Fruit fly (Drosophila melanogaster) whole organism, embryonic: ENCODE data around the gene vih.

Source experiments
- Adf1 ChIP-seq: fragments of 200-800 bp; sonication (Bioruptor generic); IDR thresholded peaks from 2 replicates; pipeline ENCODE4 v1.3.6; 2022; ENCODE audit warnings: missing biosample characterization, missing genetic modification characterization
- Aef1 ChIP-seq: fragments of 200-800 bp; sonication (Bioruptor generic); IDR thresholded peaks from 3 replicates; pipeline ENCODE4 v1.3.6; 2022; ENCODE audit warnings: missing biosample characterization, missing genetic modification characterization
- Asciz ChIP-seq: fragments of 200-800 bp; sonication (Bioruptor generic); optimal IDR thresholded peaks from 2 replicates; lab custom pipeline; 2017; ENCODE audit warnings: missing biosample characterization, mild to moderate bottlenecking, missing genetic modification characterization, missing genetic modification reagents
- Atf3 ChIP-seq: fragments of 200-800 bp; sonication (Bioruptor generic); optimal IDR thresholded peaks from 3 replicates; lab custom pipeline; 2016; ENCODE audit warnings: missing biosample characterization, missing genetic modification characterization
- BEAF-32 ChIP-seq: fragments of 200-800 bp; sonication (Bioruptor generic); optimal IDR thresholded peaks from 3 replicates; lab custom pipeline; 2017; ENCODE audit warnings: missing biosample characterization, missing genetic modification characterization, mild to moderate bottlenecking, moderate library complexity, missing genetic modification reagents
- CG10654 ChIP-seq: fragments of 200-800 bp; sonication (Bioruptor generic); optimal IDR thresholded peaks from 2 replicates; lab custom pipeline; 2016; ENCODE audit warnings: missing biosample characterization, missing genetic modification characterization
- CG11723 ChIP-seq: fragments of 200-800 bp; sonication (Bioruptor generic); optimal IDR thresholded peaks from 2 replicates; lab custom pipeline; 2017; ENCODE audit warnings: missing biosample characterization, mild to moderate bottlenecking, missing genetic modification characterization
- CG12299 ChIP-seq: fragments of 200-800 bp; sonication (Bioruptor generic); optimal IDR thresholded peaks from 2 replicates; lab custom pipeline; 2018; ENCODE audit warnings: missing biosample characterization, mild to moderate bottlenecking, missing genetic modification characterization
- CG12744 ChIP-seq: fragments of 200-800 bp; sonication (Bioruptor generic); optimal IDR thresholded peaks from 2 replicates; lab custom pipeline; 2016; ENCODE audit warnings: missing biosample characterization, missing genetic modification characterization
- CG1529 ChIP-seq: fragments of 200-800 bp; sonication (Bioruptor generic); optimal IDR thresholded peaks from 3 replicates; lab custom pipeline; 2018; ENCODE audit warnings: missing biosample characterization, missing genetic modification characterization
- CG15514 ChIP-seq: fragments of 200-800 bp; sonication (Bioruptor generic); optimal IDR thresholded peaks from 3 replicates; lab custom pipeline; 2017; ENCODE audit warnings: missing biosample characterization, missing genetic modification characterization, mild to moderate bottlenecking, moderate library complexity, missing genetic modification reagents
- CG15601 ChIP-seq: fragments of 200-800 bp; sonication (Bioruptor generic); optimal IDR thresholded peaks from 3 replicates; lab custom pipeline; 2019; ENCODE audit warnings: missing biosample characterization, mild to moderate bottlenecking, missing genetic modification characterization, moderate library complexity
- CG17568 ChIP-seq: fragments of 200-800 bp; sonication (Bioruptor generic); optimal IDR thresholded peaks from 2 replicates; lab custom pipeline; 2018; ENCODE audit warnings: missing biosample characterization, mild to moderate bottlenecking, missing genetic modification characterization, moderate library complexity
- CG17612 ChIP-seq: fragments of 200-800 bp; sonication (Bioruptor generic); IDR thresholded peaks from 2 replicates; pipeline ENCODE4 v1.3.6; 2022; ENCODE audit warnings: missing biosample characterization, missing genetic modification characterization
- CG2129 ChIP-seq: fragments of 200-800 bp; sonication (Bioruptor generic); IDR thresholded peaks from 2 replicates; pipeline ENCODE4 v1.3.6; 2022; ENCODE audit warnings: missing biosample characterization, missing genetic modification characterization; ENCODE audit not compliant: partially characterized antibody
- CG3995 ChIP-seq: fragments of 200-800 bp; sonication (Bioruptor generic); optimal IDR thresholded peaks from 3 replicates; lab custom pipeline; 2016; ENCODE audit warnings: missing biosample characterization, missing genetic modification characterization
- CG4360 ChIP-seq: fragments of 200-800 bp; sonication (Bioruptor generic); IDR thresholded peaks from 2 replicates; pipeline ENCODE4 v1.3.6; 2022; ENCODE audit warnings: missing biosample characterization, missing genetic modification characterization
- CG6791 ChIP-seq: fragments of 200-800 bp; sonication (Bioruptor generic); IDR thresholded peaks from 3 replicates; pipeline ENCODE4 v1.3.6; 2022; ENCODE audit warnings: missing biosample characterization, missing genetic modification characterization; ENCODE audit not compliant: partially characterized antibody
- CG8478 ChIP-seq: fragments of >200 bp; optimal IDR thresholded peaks from 2 replicates; lab custom pipeline; 2018
- CrebB ChIP-seq: fragments of 200-800 bp; sonication (Bioruptor generic); optimal IDR thresholded peaks from 3 replicates; lab custom pipeline; 2018; ENCODE audit warnings: missing biosample characterization, mild to moderate bottlenecking, missing genetic modification characterization
- D ChIP-seq, 2 experiments: fragments of 200-800 bp in 1 of 2; fragments of >200 bp in 1 of 2; sonication (Bioruptor generic) in 1 of 2; optimal IDR thresholded peaks; 2 replicates in 1 of 2; 3 replicates in 1 of 2; lab custom pipeline; 2017; ENCODE audit warnings: mild to moderate bottlenecking in 1 of 2, missing biosample characterization in 1 of 2, missing genetic modification characterization in 1 of 2, missing genetic modification reagents in 1 of 2
- Dip3 ChIP-seq: fragments of 200-800 bp; sonication (Bioruptor generic); optimal IDR thresholded peaks from 3 replicates; lab custom pipeline; 2016; ENCODE audit warnings: missing biosample characterization, missing genetic modification characterization
- E2f2 ChIP-seq: fragments of 200-800 bp; sonication (Bioruptor generic); IDR thresholded peaks from 2 replicates; pipeline ENCODE4 v1.3.6; 2022; ENCODE audit warnings: missing biosample characterization, missing genetic modification characterization
- HLH4C ChIP-seq: fragments of 200-800 bp; sonication (Bioruptor generic); IDR thresholded peaks from 3 replicates; pipeline ENCODE4 v1.3.6; 2022; ENCODE audit warnings: missing biosample characterization, missing genetic modification characterization; ENCODE audit not compliant: partially characterized antibody
- Max ChIP-seq: fragments of 200-800 bp; sonication (Bioruptor generic); optimal IDR thresholded peaks from 2 replicates; lab custom pipeline; 2016; ENCODE audit warnings: missing biosample characterization, mild to moderate bottlenecking, missing genetic modification characterization
- NFAT ChIP-seq: fragments of 200-800 bp; sonication (Bioruptor generic); IDR thresholded peaks from 2 replicates; pipeline ENCODE4 v1.3.6; 2022; ENCODE audit warnings: missing biosample characterization, missing genetic modification characterization
- Nf-YA ChIP-seq: fragments of 200-800 bp; sonication (Bioruptor generic); IDR thresholded peaks from 2 replicates; pipeline ENCODE4 v1.3.6; 2022; ENCODE audit warnings: missing biosample characterization, missing genetic modification characterization
- Opbp ChIP-seq: fragments of 200-800 bp; sonication (Bioruptor generic); IDR thresholded peaks from 3 replicates; pipeline ENCODE4 v1.3.6; 2022; ENCODE audit warnings: missing biosample characterization, missing genetic modification characterization; ENCODE audit not compliant: partially characterized antibody
- Sin3A ChIP-seq: fragments of >200 bp; optimal IDR thresholded peaks from 2 replicates; lab custom pipeline; 2018
- Sry-δ ChIP-seq: fragments of 200-800 bp; sonication (Bioruptor generic); optimal IDR thresholded peaks from 2 replicates; lab custom pipeline; 2016; ENCODE audit warnings: missing biosample characterization, missing genetic modification characterization
- Stat92E ChIP-seq, 3 experiments: fragments of >200 bp in 2 of 3; fragments of 200-800 bp in 1 of 3; sonication (Bioruptor generic) in 1 of 3; optimal IDR thresholded peaks; 2 replicates each; lab custom pipeline; 2017 to 2019; ENCODE audit warnings: missing biosample characterization in 3 of 3, missing genetic modification characterization in 3 of 3, mild to moderate bottlenecking in 1 of 3, moderate library complexity in 1 of 3
- Usf ChIP-seq: fragments of 200-800 bp; sonication (Bioruptor generic); optimal IDR thresholded peaks from 2 replicates; lab custom pipeline; 2017; ENCODE audit warnings: missing genotype, missing biosample characterization, missing genetic modification characterization
- Xbp1 ChIP-seq: fragments of 200-800 bp; sonication (Bioruptor generic); optimal IDR thresholded peaks from 3 replicates; lab custom pipeline; 2016; ENCODE audit warnings: missing biosample characterization, mild to moderate bottlenecking, missing genetic modification characterization
- YL-1 ChIP-seq: fragments of 200-800 bp; sonication (Bioruptor generic); optimal IDR thresholded peaks from 3 replicates; lab custom pipeline; 2017; ENCODE audit warnings: missing biosample characterization, mild to moderate bottlenecking, missing genetic modification characterization
- ap ChIP-seq: fragments of 200-800 bp; sonication (Bioruptor generic); IDR thresholded peaks from 2 replicates; pipeline ENCODE4 v1.3.6; 2022; ENCODE audit warnings: missing biosample characterization, missing genetic modification characterization
- bigmax ChIP-seq: fragments of 200-800 bp; sonication (Bioruptor generic); optimal IDR thresholded peaks from 2 replicates; lab custom pipeline; 2018; ENCODE audit warnings: missing biosample characterization, mild to moderate bottlenecking, missing genetic modification characterization
- danr ChIP-seq: fragments of 200-800 bp; sonication (Bioruptor generic); IDR thresholded peaks from 2 replicates; pipeline ENCODE4 v1.3.6; 2022; ENCODE audit warnings: missing biosample characterization, missing genetic modification characterization
- esg ChIP-seq: fragments of 200-800 bp; sonication (Bioruptor generic); conservative IDR thresholded peaks from 2 replicates; pipeline ENCODE4 v1.3.6; 2022; ENCODE audit warnings: missing biosample characterization, missing genetic modification characterization
- fd96Cb ChIP-seq: fragments of 200-800 bp; sonication (Bioruptor generic); optimal IDR thresholded peaks from 2 replicates; lab custom pipeline; 2018; ENCODE audit warnings: missing biosample characterization, mild to moderate bottlenecking, missing genetic modification characterization, moderate library complexity
- ham ChIP-seq: fragments of 200-800 bp; sonication (Bioruptor generic); IDR thresholded peaks from 2 replicates; pipeline ENCODE4 v1.3.6; 2022; ENCODE audit warnings: missing biosample characterization, missing genetic modification characterization
- jumu ChIP-seq: fragments of 200-800 bp; sonication (Bioruptor generic); optimal IDR thresholded peaks from 3 replicates; lab custom pipeline; 2016; ENCODE audit warnings: missing biosample characterization, missing genetic modification characterization
- klu ChIP-seq: fragments of 200-800 bp; sonication (Bioruptor generic); IDR thresholded peaks from 2 replicates; pipeline ENCODE4 v1.3.6; 2022; ENCODE audit warnings: missing biosample characterization, missing genetic modification characterization
- kni ChIP-seq: fragments of 200-800 bp; sonication (Bioruptor generic); optimal IDR thresholded peaks from 3 replicates; lab custom pipeline; 2017; ENCODE audit warnings: mild to moderate bottlenecking, missing biosample characterization, missing genetic modification reagents, missing genetic modification characterization
- nerfin-2 ChIP-seq: fragments of 200-800 bp; sonication (Bioruptor generic); IDR thresholded peaks from 2 replicates; pipeline ENCODE4 v1.3.6; 2022; ENCODE audit warnings: missing biosample characterization, missing genetic modification characterization; ENCODE audit not compliant: partially characterized antibody
- pan ChIP-seq, 4 experiments: fragments of >200 bp in 3 of 4; fragments of 200-800 bp in 1 of 4; sonication (Bioruptor generic) in 1 of 4; optimal IDR thresholded peaks in 3 of 4; IDR thresholded peaks in 1 of 4; 2 replicates each; pipeline versions ENCODE4 v1.3.6 to Lab custom; 2017 to 2022; ENCODE audit warnings: missing biosample characterization in 2 of 4, missing genetic modification characterization in 2 of 4, mixed read lengths in 1 of 4
- rib ChIP-seq: fragments of 200-800 bp; sonication (Bioruptor generic); IDR thresholded peaks from 2 replicates; pipeline ENCODE4 v1.3.6; 2022; ENCODE audit warnings: missing biosample characterization, missing genetic modification characterization
- shn ChIP-seq: fragments of 200-800 bp; sonication (Bioruptor generic); optimal IDR thresholded peaks from 3 replicates; lab custom pipeline; 2016; ENCODE audit warnings: missing biosample characterization, missing genetic modification characterization
- sqz ChIP-seq: fragments of 200-800 bp; sonication (Bioruptor generic); optimal IDR thresholded peaks from 3 replicates; lab custom pipeline; 2018; ENCODE audit warnings: missing biosample characterization, mild to moderate bottlenecking, missing genetic modification characterization
- tx ChIP-seq: fragments of 200-800 bp; sonication (Bioruptor generic); optimal IDR thresholded peaks from 2 replicates; lab custom pipeline; 2016; ENCODE audit warnings: missing biosample characterization, missing genetic modification characterization
- unpg ChIP-seq: fragments of 200-800 bp; sonication (Bioruptor generic); optimal IDR thresholded peaks from 3 replicates; lab custom pipeline; 2018; ENCODE audit warnings: missing biosample characterization, mild to moderate bottlenecking, missing genetic modification characterization, moderate library complexity

The vih gene

DNA sequence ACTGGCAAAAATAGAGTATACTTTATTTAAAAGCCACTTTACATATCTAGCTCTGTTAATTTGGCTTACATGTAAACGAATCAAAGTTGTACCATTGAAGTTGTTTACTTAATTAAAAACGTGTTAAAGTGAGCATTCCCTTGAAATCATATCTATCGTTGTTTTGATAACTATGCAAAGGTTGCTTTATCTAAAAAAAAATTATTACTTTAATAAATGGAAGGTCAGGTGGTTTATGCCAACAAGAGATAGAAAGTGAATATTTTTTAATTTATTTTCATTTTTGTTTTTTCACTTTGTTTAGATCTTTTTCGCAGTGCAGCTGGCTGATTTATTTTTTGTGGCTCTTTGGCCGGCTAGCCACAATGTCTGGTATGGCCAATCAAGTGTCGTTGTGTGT lies 21.2 kb upstream of the vih start (continued):
- TF ChIP-seq Adf1 (no peak), danr (no peak), CG2129 (GFP tag; lab: Robert Waterston, UW) (no peak), Usf (GFP tag; lab: Kevin White, UChicago) (no peak), Stat92E (GFP tag; optimal IDR thresholded peaks at IDR 0.05; lab: Kevin White, UChicago) (no peak), CG17568 (peak; percentile 33), Aef1 (peak; percentile 62), BEAF-32 (GFP tag; lab: Kevin White, UChicago) (no peak), D (optimal IDR thresholded peaks at IDR 0.05; lab: Kevin White, UChicago) (no peak), D (GFP tag; optimal IDR thresholded peaks at IDR 0.05; lab: Kevin White, UChicago) (peak; percentile 84), Xbp1 (GFP tag; lab: Kevin White, UChicago) (peak; percentile 82), CG10654 (peak; percentile 48), ham (GFP tag; lab: Robert Waterston, UW) (no peak), shn (GFP tag; lab: Kevin White, UChicago) (peak; percentile 42), CG1529 (GFP tag; lab: Kevin White, UChicago) (peak; percentile 71), Nf-YA (no peak), CG15601 (peak; percentile 49), CG4360 (GFP tag; lab: Robert Waterston, UW) (no peak), Dip3 (GFP tag; lab: Kevin White, UChicago) (peak; percentile 14), unpg (peak; percentile 69), CG11723 (GFP tag; lab: Kevin White, UChicago) (peak; percentile 47), ap (GFP tag; lab: Robert Waterston, UW) (no peak), Sry-δ (GFP tag; lab: Kevin White, UChicago) (peak; percentile 19), YL-1 (GFP tag; lab: Kevin White, UChicago) (peak; percentile 7), bigmax (GFP tag; lab: Kevin White, UChicago) (no peak), rib (GFP tag; lab: Robert Waterston, UW) (peak; percentile 9; the same call in 1 of the 2 replicates), pan (optimal IDR thresholded peaks at IDR 0.05; lab: Kevin White, UChicago) (no peak), pan (GFP tag; optimal IDR thresholded peaks at IDR 0.05 in 1 of 2, IDR thresholded peaks at IDR 0.05 in 1 of 2) (peak in 1 of 2 experiments; percentile 56), jumu (GFP tag; lab: Kevin White, UChicago) (peak; percentile 22), NFAT (GFP tag; lab: Robert Waterston, UW) (0 out of 2 replicates have a peak, but pooled peaks have one; percentile 2), CG12299 (tag; lab: Kevin White, UChicago) (peak; percentile 37), Opbp (GFP tag; lab: Robert Waterston, UW) (no peak), CG17612 (GFP tag; lab: Robert Waterston, UW) (no peak; the same call in 1 of the 2 replicates), Sin3A (lab: Kevin White, UChicago) (no peak), sqz (GFP tag; lab: Kevin White, UChicago) (peak; percentile 79), nerfin-2 (GFP tag; lab: Robert Waterston, UW) (no peak), Atf3 (GFP tag; lab: Kevin White, UChicago) (peak; percentile 27), CG6791 (GFP tag; lab: Robert Waterston, UW) (no peak), CG15514 (GFP tag; lab: Kevin White, UChicago) (peak; percentile 43), tx (GFP tag; lab: Kevin White, UChicago) (no peak), klu (GFP tag; lab: Robert Waterston, UW) (peak; percentile 61; the same call in 1 of the 2 replicates), Max (GFP tag; lab: Kevin White, UChicago) (peak; percentile 75), CG12744 (GFP tag; lab: Kevin White, UChicago) (peak; percentile 37), fd96Cb (tag; lab: Kevin White, UChicago) (peak; percentile 84), kni (GFP tag; lab: Kevin White, UChicago) (no peak), esg (GFP tag; lab: Robert Waterston, UW) (peak; percentile 45; the same call in 1 of the 2 replicates), Asciz (peak; percentile 84), CG3995 (GFP tag; lab: Kevin White, UChicago) (no peak), E2f2 (GFP tag; lab: Robert Waterston, UW) (peak; percentile 8; the same call in 1 of the 2 replicates), CrebB (tag; lab: Kevin White, UChicago) (peak; percentile 4), CG8478 (lab: Kevin White, UChicago) (no peak), HLH4C (GFP tag; lab: Robert Waterston, UW) (no peak)
